Fruit fly (Drosophila melanogaster) whole organism, embryonic: ENCODE measurements around the gene AstC.

Experiments used
- Ada2b ChIP-seq: fragments of 200-800 bp; sonication (Bioruptor generic); IDR thresholded peaks from 2 replicates; pipeline ENCODE4 v1.3.6; 2022; ENCODE audit warnings: missing biosample characterization, missing genetic modification characterization
- Blimp-1 ChIP-seq: fragments of 200-800 bp; sonication (Bioruptor generic); optimal IDR thresholded peaks from 3 replicates; lab custom pipeline; 2018; ENCODE audit warnings: missing biosample characterization, missing genetic modification characterization, mild to moderate bottlenecking, moderate library complexity, missing genetic modification reagents
- C15 ChIP-seq: fragments of 200-800 bp; sonication (Bioruptor generic); IDR thresholded peaks from 3 replicates; pipeline ENCODE4 v1.3.6; 2022; ENCODE audit warnings: missing biosample characterization, missing genetic modification characterization
- CG10321 ChIP-seq: fragments of 200-800 bp; sonication (Bioruptor generic); IDR thresholded peaks from 2 replicates; pipeline ENCODE4 v1.3.6; 2022; ENCODE audit warnings: missing biosample characterization, missing genetic modification characterization
- CG10366 ChIP-seq: fragments of 200-800 bp; sonication (Bioruptor generic); IDR thresholded peaks from 2 replicates; pipeline ENCODE4 v1.3.6; 2022; ENCODE audit warnings: missing biosample characterization, missing genetic modification characterization
- CG11695 ChIP-seq: fragments of 200-800 bp; sonication (Bioruptor generic); IDR thresholded peaks from 3 replicates; pipeline ENCODE4 v1.3.6; 2022; ENCODE audit warnings: missing biosample characterization, missing genetic modification characterization
- CG12769 ChIP-seq: fragments of 200-800 bp; sonication (Bioruptor generic); optimal IDR thresholded peaks from 2 replicates; lab custom pipeline; 2019; ENCODE audit warnings: missing biosample characterization, mild to moderate bottlenecking, missing genetic modification characterization, moderate library complexity
- CG16779 ChIP-seq: fragments of 200-800 bp; sonication (Bioruptor generic); IDR thresholded peaks from 2 replicates; pipeline ENCODE4 v1.3.6; 2022; ENCODE audit warnings: missing biosample characterization, missing genetic modification characterization
- CG17829 ChIP-seq: fragments of 200-800 bp; optimal IDR thresholded peaks from 2 replicates; lab custom pipeline; 2019; ENCODE audit warnings: missing biosample characterization, mild to moderate bottlenecking, missing genetic modification characterization, moderate library complexity
- CG2202 ChIP-seq: fragments of 200-800 bp; sonication (Bioruptor generic); optimal IDR thresholded peaks from 2 replicates; lab custom pipeline; 2018; ENCODE audit warnings: missing biosample characterization, mild to moderate bottlenecking, missing genetic modification characterization
- CG30403 ChIP-seq: fragments of 200-800 bp; sonication (Bioruptor generic); optimal IDR thresholded peaks from 3 replicates; lab custom pipeline; 2016; ENCODE audit warnings: missing biosample characterization, missing genetic modification characterization
- CG31365 ChIP-seq: fragments of 200-800 bp; sonication (Bioruptor generic); optimal IDR thresholded peaks from 2 replicates; lab custom pipeline; 2018; ENCODE audit warnings: missing biosample characterization, mild to moderate bottlenecking, missing genetic modification characterization
- CG3281 ChIP-seq: fragments of 200-800 bp; sonication (Bioruptor generic); optimal IDR thresholded peaks from 3 replicates; lab custom pipeline; 2017; ENCODE audit warnings: missing biosample characterization, mild to moderate bottlenecking, missing genetic modification characterization
- CG34376 ChIP-seq: fragments of 200-800 bp; sonication (Bioruptor generic); optimal IDR thresholded peaks from 2 replicates; lab custom pipeline; 2018; ENCODE audit warnings: missing biosample characterization, mild to moderate bottlenecking, missing genetic modification characterization
- CG4404 ChIP-seq: fragments of 200-800 bp; sonication (Bioruptor generic); IDR thresholded peaks from 2 replicates; pipeline ENCODE4 v1.3.6; 2022; ENCODE audit warnings: missing biosample characterization, missing genetic modification characterization
- CG6854 ChIP-seq: fragments of 200-800 bp; sonication (Bioruptor generic); optimal IDR thresholded peaks from 3 replicates; lab custom pipeline; 2017; ENCODE audit warnings: missing biosample characterization, mild to moderate bottlenecking, missing genetic modification characterization
- CG7987 ChIP-seq: fragments of 200-800 bp; sonication (Bioruptor generic); optimal IDR thresholded peaks from 2 replicates; lab custom pipeline; 2018; ENCODE audit warnings: missing biosample characterization, mild to moderate bottlenecking, missing genetic modification characterization, moderate library complexity
- CG8281 ChIP-seq: fragments of 200-800 bp; sonication (Bioruptor generic); optimal IDR thresholded peaks from 2 replicates; lab custom pipeline; 2018; ENCODE audit warnings: missing biosample characterization, mild to moderate bottlenecking, missing genetic modification characterization, moderate library complexity
- CG8359 ChIP-seq: fragments of 200-800 bp; sonication (Bioruptor generic); optimal IDR thresholded peaks from 2 replicates; lab custom pipeline; 2017; ENCODE audit warnings: missing biosample characterization, mild to moderate bottlenecking, missing genetic modification characterization, borderline replicate concordance
- CoRest ChIP-seq: fragments of 200-800 bp; sonication (Bioruptor generic); optimal IDR thresholded peaks from 3 replicates; lab custom pipeline; 2018; ENCODE audit warnings: missing biosample characterization, mild to moderate bottlenecking, missing genetic modification characterization, moderate library complexity
- Dad ChIP-seq: fragments of 200-800 bp; sonication (Bioruptor generic); optimal IDR thresholded peaks from 3 replicates; lab custom pipeline; 2016; ENCODE audit warnings: missing biosample characterization, missing genetic modification characterization
- Dbx ChIP-seq: fragments of 200-800 bp; sonication (Bioruptor generic); IDR thresholded peaks from 3 replicates; pipeline ENCODE4 v1.3.6; 2022; ENCODE audit warnings: missing biosample characterization, missing genetic modification characterization
- Dip2 ChIP-seq: fragments of 200-800 bp; sonication (Bioruptor generic); IDR thresholded peaks from 2 replicates; pipeline ENCODE4 v1.3.6; 2022; ENCODE audit warnings: missing biosample characterization, missing genetic modification characterization
- Dip3 ChIP-seq: fragments of 200-800 bp; sonication (Bioruptor generic); optimal IDR thresholded peaks from 3 replicates; lab custom pipeline; 2016; ENCODE audit warnings: missing biosample characterization, missing genetic modification characterization
- HLH54F ChIP-seq: fragments of 200-800 bp; sonication (Bioruptor generic); optimal IDR thresholded peaks from 3 replicates; lab custom pipeline; 2016; ENCODE audit warnings: missing biosample characterization, missing genetic modification characterization
- Meics ChIP-seq: fragments of 200-800 bp; sonication (Bioruptor generic); optimal IDR thresholded peaks from 2 replicates; lab custom pipeline; 2017; ENCODE audit warnings: missing biosample characterization, mild to moderate bottlenecking, missing genetic modification characterization
- Neu2 ChIP-seq: fragments of 200-800 bp; sonication (Bioruptor generic); optimal IDR thresholded peaks from 3 replicates; lab custom pipeline; 2016; ENCODE audit warnings: missing biosample characterization, missing genetic modification characterization, borderline replicate concordance
- Oaz ChIP-seq: fragments of 200-800 bp; sonication (Bioruptor generic); IDR thresholded peaks from 2 replicates; pipeline ENCODE4 v1.3.6; 2022; ENCODE audit warnings: missing biosample characterization, missing genetic modification characterization
- Rfx ChIP-seq: fragments of 200-800 bp; sonication (Bioruptor generic); IDR thresholded peaks from 2 replicates; pipeline ENCODE4 v1.3.6; 2022; ENCODE audit warnings: missing biosample characterization, missing genetic modification characterization
- ato ChIP-seq: fragments of 200-800 bp; sonication (Bioruptor generic); IDR thresholded peaks from 2 replicates; pipeline ENCODE4 v1.3.6; 2022; ENCODE audit warnings: missing biosample characterization, missing genetic modification characterization; ENCODE audit not compliant: partially characterized antibody
- bab2 ChIP-seq: fragments of 200-800 bp; sonication (Bioruptor generic); optimal IDR thresholded peaks from 2 replicates; lab custom pipeline; 2016; ENCODE audit warnings: missing biosample characterization, missing genetic modification characterization
- bsh ChIP-seq, 2 experiments: fragments of 200-800 bp; sonication (Bioruptor generic); optimal IDR thresholded peaks; 2 replicates each; lab custom pipeline; 2017 to 2018; ENCODE audit warnings: mild to moderate bottlenecking in 2 of 2, missing biosample characterization in 2 of 2, missing genetic modification characterization in 2 of 2, moderate library complexity in 1 of 2
- chn ChIP-seq: fragments of 200-800 bp; sonication (Bioruptor generic); optimal IDR thresholded peaks from 2 replicates; lab custom pipeline; 2016; ENCODE audit warnings: missing biosample characterization, missing genetic modification characterization
- crp ChIP-seq, 2 experiments: fragments of 200-800 bp; sonication (Bioruptor generic); optimal IDR thresholded peaks; 2 replicates in 1 of 2; 3 replicates in 1 of 2; lab custom pipeline; 2017; ENCODE audit warnings: missing biosample characterization in 2 of 2, missing genetic modification characterization in 2 of 2, mild to moderate bottlenecking in 1 of 2, moderate library complexity in 1 of 2
- da ChIP-seq: fragments of 200-800 bp; sonication (Bioruptor generic); optimal IDR thresholded peaks from 2 replicates; lab custom pipeline; 2016; ENCODE audit warnings: missing biosample characterization, missing genetic modification characterization
- esg ChIP-seq: fragments of 200-800 bp; sonication (Bioruptor generic); conservative IDR thresholded peaks from 2 replicates; pipeline ENCODE4 v1.3.6; 2022; ENCODE audit warnings: missing biosample characterization, missing genetic modification characterization
- exex ChIP-seq: fragments of 200-800 bp; sonication (Bioruptor generic); optimal IDR thresholded peaks from 4 replicates; lab custom pipeline; 2018; ENCODE audit warnings: missing biosample characterization, mild to moderate bottlenecking, missing genetic modification characterization, moderate library complexity
- fd64A ChIP-seq: fragments of 200-800 bp; sonication (Bioruptor generic); optimal IDR thresholded peaks from 3 replicates; lab custom pipeline; 2018; ENCODE audit warnings: missing biosample characterization, mild to moderate bottlenecking, missing genetic modification characterization
- fd96Cb ChIP-seq: fragments of 200-800 bp; sonication (Bioruptor generic); optimal IDR thresholded peaks from 2 replicates; lab custom pipeline; 2018; ENCODE audit warnings: missing biosample characterization, mild to moderate bottlenecking, missing genetic modification characterization, moderate library complexity
- gcm ChIP-seq: fragments of 200-800 bp; sonication (Bioruptor generic); optimal IDR thresholded peaks from 2 replicates; lab custom pipeline; 2019; ENCODE audit warnings: missing biosample characterization, mild to moderate bottlenecking, missing genetic modification characterization, moderate library complexity
- gcm2 ChIP-seq: fragments of 200-800 bp; sonication (Bioruptor generic); optimal IDR thresholded peaks from 2 replicates; lab custom pipeline; 2016; ENCODE audit warnings: missing biosample characterization, missing genetic modification characterization
- ind ChIP-seq: fragments of 200-800 bp; sonication (Bioruptor generic); optimal IDR thresholded peaks from 3 replicates; lab custom pipeline; 2016; ENCODE audit warnings: missing biosample characterization, missing genetic modification characterization
- peb ChIP-seq: fragments of 200-800 bp; sonication (Bioruptor generic); IDR thresholded peaks from 2 replicates; pipeline ENCODE4 v1.3.6; 2022; ENCODE audit warnings: missing biosample characterization, missing genetic modification characterization
- sd ChIP-seq: fragments of 200-800 bp; sonication (Bioruptor generic); optimal IDR thresholded peaks from 3 replicates; lab custom pipeline; 2018; ENCODE audit warnings: missing biosample characterization, mild to moderate bottlenecking, missing genetic modification characterization, moderate library complexity
- seq ChIP-seq: fragments of 200-800 bp; sonication (Bioruptor generic); IDR thresholded peaks from 2 replicates; pipeline ENCODE4 v1.3.6; 2022; ENCODE audit warnings: missing biosample characterization, missing genetic modification characterization
- slbo ChIP-seq: fragments of 200-800 bp; sonication (Bioruptor generic); IDR thresholded peaks from 2 replicates; pipeline ENCODE4 v1.3.6; 2022; ENCODE audit warnings: missing biosample characterization, missing genetic modification characterization
- ssp ChIP-seq: fragments of 200-800 bp; sonication (Bioruptor generic); IDR thresholded peaks from 2 replicates; pipeline ENCODE4 v1.3.6; 2022; ENCODE audit warnings: missing biosample characterization, missing genetic modification characterization
- sug ChIP-seq: fragments of 200-800 bp; optimal IDR thresholded peaks from 2 replicates; lab custom pipeline; 2019; ENCODE audit warnings: missing biosample characterization, mild to moderate bottlenecking, missing genetic modification characterization, moderate library complexity
- tap ChIP-seq: fragments of 200-800 bp; optimal IDR thresholded peaks from 3 replicates; lab custom pipeline; 2019; ENCODE audit warnings: missing biosample characterization, mild to moderate bottlenecking, missing genetic modification characterization, moderate library complexity
- tgo ChIP-seq: fragments of 200-800 bp; sonication (Bioruptor generic); IDR thresholded peaks from 3 replicates; pipeline ENCODE4 v1.3.6; 2022; ENCODE audit warnings: missing biosample characterization, missing genetic modification characterization
- usp ChIP-seq: fragments of >200 bp; optimal IDR thresholded peaks from 2 replicates; lab custom pipeline; 2017; ENCODE audit warnings: missing biosample characterization, missing genetic modification characterization

The AstC gene

dm6 chr2L:11123499-11123898 lies 42.3 kb upstream of the AstC start, which contains the start of the genes Csl4 and Nup160 (continued):
- TF ChIP-seq chn (GFP tag; lab: Kevin White, UChicago), result peak; percentile 85
- TF ChIP-seq bsh (GFP tag; optimal IDR thresholded peaks at IDR 0.05; lab: Kevin White, UChicago), result peak in 1 of 2 experiments; percentile 75
- no peak for TF ChIP-seq CG8359 (GFP tag; lab: Kevin White, UChicago)
- TF ChIP-seq Dbx (GFP tag; lab: Robert Waterston, UW), result peak; percentile 86
- TF ChIP-seq CG4404 (GFP tag; lab: Robert Waterston, UW), result peak; percentile 18; the same call in 1 of the 2 replicates
- peak in 1 of 2 experiments; percentile 49 for TF ChIP-seq crp (GFP tag; optimal IDR thresholded peaks at IDR 0.05; lab: Kevin White, UChicago)
- peak; percentile 16; the same call in 1 of the 2 replicates for TF ChIP-seq Oaz (GFP tag; lab: Robert Waterston, UW)
- TF ChIP-seq usp (GFP tag; lab: Kevin White, UChicago), result no peak
- TF ChIP-seq sd, result no peak
- no peak for TF ChIP-seq CG31365
- peak; percentile 51 for TF ChIP-seq ssp
- TF ChIP-seq CG30403 (GFP tag; lab: Kevin White, UChicago), result peak; percentile 89
- TF ChIP-seq HLH54F (GFP tag; lab: Kevin White, UChicago), result peak; percentile 90
- peak; percentile 73 for TF ChIP-seq da (GFP tag; lab: Kevin White, UChicago)
- TF ChIP-seq tap (tag; lab: Kevin White, UChicago), result no peak
- no peak for TF ChIP-seq CG8281 (tag; lab: Kevin White, UChicago)
- peak; percentile 76 for TF ChIP-seq CG10366
- no peak for TF ChIP-seq gcm (GFP tag; lab: Kevin White, UChicago)
- TF ChIP-seq Neu2, result no peak
- TF ChIP-seq Blimp-1 (GFP tag; lab: Kevin White, UChicago), result no peak
- TF ChIP-seq Dad (GFP tag; lab: Kevin White, UChicago), result peak; percentile 79
- peak; percentile 62 for TF ChIP-seq esg (GFP tag; lab: Robert Waterston, UW)
- TF ChIP-seq CG2202 (tag; lab: Kevin White, UChicago), result peak; percentile 33
- peak; percentile 90 for TF ChIP-seq slbo (GFP tag; lab: Robert Waterston, UW)
- peak; percentile 19 for TF ChIP-seq exex (tag; lab: Kevin White, UChicago)
- TF ChIP-seq tgo (GFP tag; lab: Robert Waterston, UW), result peak; percentile 74
- TF ChIP-seq CG34376 (GFP tag; lab: Kevin White, UChicago), result peak; percentile 48
- peak; percentile 72 for TF ChIP-seq CG3281 (GFP tag; lab: Kevin White, UChicago)
- peak; percentile 77 for TF ChIP-seq CoRest (tag; lab: Kevin White, UChicago)
- no peak for TF ChIP-seq sug (tag; lab: Kevin White, UChicago)
- TF ChIP-seq CG16779 (GFP tag; lab: Robert Waterston, UW), result peak; percentile 61; the same call in 1 of the 2 replicates
- TF ChIP-seq ind (GFP tag; lab: Kevin White, UChicago), result peak; percentile 81
- TF ChIP-seq Rfx, result peak; percentile 88
- no peak for TF ChIP-seq CG12769 (tag; lab: Kevin White, UChicago)
- no peak for TF ChIP-seq CG10321
- peak; percentile 48; the same call in 1 of the 2 replicates for TF ChIP-seq Ada2b
- TF ChIP-seq C15 (GFP tag; lab: Robert Waterston, UW), result no peak
- no peak for TF ChIP-seq fd64A (GFP tag; lab: Kevin White, UChicago)
- peak; percentile 81 for TF ChIP-seq gcm2
- TF ChIP-seq Dip2 (GFP tag; lab: Robert Waterston, UW), result no peak
- TF ChIP-seq peb (GFP tag; lab: Robert Waterston, UW), result no peak; the same call in 1 of the 2 replicates
- TF ChIP-seq bab2 (GFP tag; lab: Kevin White, UChicago), result peak; percentile 88
- TF ChIP-seq Meics (GFP tag; lab: Kevin White, UChicago), result peak; percentile 61
- no peak for TF ChIP-seq ato (GFP tag; lab: Robert Waterston, UW)
- peak; percentile 68 for TF ChIP-seq CG11695 (GFP tag; lab: Robert Waterston, UW)
- no peak for TF ChIP-seq CG6854 (GFP tag; lab: Kevin White, UChicago)
- peak; percentile 52 for TF ChIP-seq CG7987 (GFP tag; lab: Kevin White, UChicago)
- peak; percentile 61; the same call in 1 of the 2 replicates for TF ChIP-seq seq (GFP tag; lab: Robert Waterston, UW)
- TF ChIP-seq fd96Cb (tag; lab: Kevin White, UChicago), result peak; percentile 44
- TF ChIP-seq CG17829 (tag; lab: Kevin White, UChicago), result peak; percentile 64
- TF ChIP-seq Dip3, result peak; percentile 84
